Fruit fly (Drosophila melanogaster): ENCODE data around the gene eIF1A.
A peak's percentile ranks its signal among the peaks of the same experiment; 100 is the strongest.

eIF1A gene

DNA sequence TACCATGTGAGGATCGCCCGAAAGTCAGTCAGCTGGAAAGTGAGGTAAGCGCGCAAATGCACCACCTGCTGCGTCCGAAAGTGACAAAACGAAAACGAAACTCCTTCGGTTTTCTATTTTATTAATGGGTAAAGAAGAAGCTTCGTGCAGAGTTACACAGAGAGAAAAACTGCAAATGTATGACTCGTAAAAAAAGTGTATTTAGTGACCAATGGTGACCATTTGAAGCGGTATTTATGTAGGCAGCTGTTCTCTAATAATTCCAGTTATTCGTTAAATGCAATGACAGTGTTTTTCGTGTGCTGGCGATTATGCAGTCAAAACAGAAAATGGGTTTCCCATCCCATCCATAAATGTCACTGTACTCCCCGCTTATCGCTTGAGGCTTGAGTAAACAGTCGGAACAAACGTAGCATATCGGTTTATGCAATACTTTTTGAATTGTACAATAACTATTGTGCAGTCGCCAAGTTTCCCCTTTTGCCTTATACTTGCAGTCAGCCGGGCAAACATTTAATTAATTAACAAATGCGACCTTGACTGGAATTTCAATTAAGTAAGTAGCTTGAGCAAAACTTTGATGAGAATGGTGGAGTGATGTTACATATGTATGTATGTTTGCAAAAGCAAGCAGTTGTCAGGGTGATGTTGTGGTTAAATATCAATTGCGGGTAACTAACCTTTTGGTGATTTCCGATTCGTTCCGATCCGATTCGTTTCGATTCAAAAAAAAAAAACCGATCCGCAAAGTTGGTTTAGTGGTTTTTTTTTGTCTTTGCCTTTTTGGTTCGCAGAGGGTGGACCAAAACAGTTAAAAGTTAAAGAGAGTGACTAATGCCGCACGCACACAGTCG, 23.2 kb downstream of the eIF1A start (continued):
- TF ChIP-seq CG9727 (GFP tag; optimal IDR thresholded peaks at IDR 0.05) (no peak), ATbp (GFP tag; optimal IDR thresholded peaks at IDR 0.05) (peak; percentile 13), CG11695 (GFP tag; IDR thresholded peaks at IDR 0.05) (0 out of 3 replicates have a peak, but pooled peaks have one; percentile 12), zen2 (GFP tag; IDR thresholded peaks at IDR 0.05; ENCODE audit: partially characterized antibody) (0 out of 3 replicates have a peak, but pooled peaks have one; percentile 19), CG12071 (GFP tag; optimal IDR thresholded peaks at IDR 0.05) (no peak), CG4360 (GFP tag; IDR thresholded peaks at IDR 0.05) (0 out of 2 replicates have a peak, but pooled peaks have one; percentile 17), CG17361 (GFP tag; IDR thresholded peaks at IDR 0.05) (0 out of 3 replicates have a peak, but pooled peaks have one; percentile 16), dmrt99B (tag; optimal IDR thresholded peaks at IDR 0.05) (peak; percentile 17), HLH4C (GFP tag; IDR thresholded peaks at IDR 0.05; ENCODE audit: partially characterized antibody) (no peak), CG17568 (GFP tag; optimal IDR thresholded peaks at IDR 0.05) (no peak), shn (GFP tag; optimal IDR thresholded peaks at IDR 0.05) (no peak), Ets65A (GFP tag) (peak; percentile 62), CG2116 (GFP tag; optimal IDR thresholded peaks at IDR 0.05) (no peak), CG17385 (GFP tag; optimal IDR thresholded peaks at IDR 0.05) (peak; percentile 37), dmrt11E (tag; optimal IDR thresholded peaks at IDR 0.05) (no peak), CG17829 (tag; optimal IDR thresholded peaks at IDR 0.05) (no peak), lab (GFP tag; optimal IDR thresholded peaks at IDR 0.05) (peak; percentile 37), zfh1 (GFP tag; IDR thresholded peaks at IDR 0.05) (peak; percentile 25; the same call in 1 of the 3 replicates), Ptx1 (GFP tag; IDR thresholded peaks at IDR 0.05) (0 out of 2 replicates have a peak, but pooled peaks have one; percentile 33), ERR (GFP tag; optimal IDR thresholded peaks at IDR 0.05) (no peak), C15 (GFP tag; IDR thresholded peaks at IDR 0.05) (no peak), grau (tag; optimal IDR thresholded peaks at IDR 0.05) (peak; percentile 19), eve (GFP tag; optimal IDR thresholded peaks at IDR 0.05) (peak in 1 of 2 experiments; percentile 23), CG15011 (GFP tag; optimal IDR thresholded peaks at IDR 0.05) (no peak), Mad (GFP tag; optimal IDR thresholded peaks at IDR 0.05) (no peak), CG11398 (GFP tag; optimal IDR thresholded peaks at IDR 0.05) (peak; percentile 7), Rfx (GFP tag; IDR thresholded peaks at IDR 0.05) (no peak), CG15479 (GFP tag; optimal IDR thresholded peaks at IDR 0.05) (no peak), stc (GFP tag; IDR thresholded peaks at IDR 0.05) (peak; percentile 30; the same call in 1 of the 2 replicates), CG1603 (tag; optimal IDR thresholded peaks at IDR 0.05) (peak; percentile 50), CG12769 (tag; optimal IDR thresholded peaks at IDR 0.05) (no peak), Ssrp (tag; optimal IDR thresholded peaks at IDR 0.05) (peak; percentile 12), BtbVII (GFP tag; optimal IDR thresholded peaks at IDR 0.05) (no peak), CG3838 (GFP tag; optimal IDR thresholded peaks at IDR 0.05) (no peak), CG30403 (GFP tag; optimal IDR thresholded peaks at IDR 0.05) (no peak), Atf-2 (GFP tag; optimal IDR thresholded peaks at IDR 0.05) (no peak), nom (GFP tag; optimal IDR thresholded peaks at IDR 0.05) (no peak), CG12391 (tag; optimal IDR thresholded peaks at IDR 0.05) (no peak), CG18764 (GFP tag; optimal IDR thresholded peaks at IDR 0.05) (no peak), sens (GFP tag) (peak; percentile 91), CG15269 (tag; optimal IDR thresholded peaks at IDR 0.05) (no peak), H15 (GFP tag; IDR thresholded peaks at IDR 0.05) (0 out of 3 replicates have a peak, but pooled peaks have one; percentile 36), bsh (GFP tag; optimal IDR thresholded peaks at IDR 0.05) (peak in 1 of 2 experiments; percentile 51), Pdp1 (GFP tag; optimal IDR thresholded peaks at IDR 0.05) (peak in 1 of 2 experiments; percentile 94), Blimp-1 (GFP tag; optimal IDR thresholded peaks at IDR 0.05) (peak; percentile 67), gsb (GFP tag; IDR thresholded peaks at IDR 0.05) (0 out of 2 replicates have a peak, but pooled peaks have one; percentile 11), CG11696 (GFP tag; IDR thresholded peaks at IDR 0.05) (no peak), Rx (GFP tag; IDR thresholded peaks at IDR 0.05) (no peak)
